Worm (Caenorhabditis elegans) whole organism, late embryonic: Measurements from ENCODE around the gene mlc-5.

ENCODE experiments used
- C08G9.2 ChIP-seq: sonication (generic microtip); optimal IDR thresholded peaks from 2 replicates; lab custom pipeline; 2016; ENCODE audit warnings: mild to moderate bottlenecking, missing genetic modification characterization, moderate library complexity, missing compliant biosample characterization
- F13H6.1 ChIP-seq: sonication (generic microtip); optimal IDR thresholded peaks from 2 replicates; lab custom pipeline; 2016; ENCODE audit warnings: missing genetic modification characterization, missing compliant biosample characterization
- ama-1 ChIP-seq: fragments of 150-350 bp; optimal IDR thresholded peaks from 2 replicates; lab custom pipeline; 2014
- ceh-45 ChIP-seq: fragments of 200-800 bp; sonication (Bioruptor generic); IDR thresholded peaks from 2 replicates; pipeline ENCODE4 v1.3.6; 2022; ENCODE audit warnings: missing genetic modification reagents, missing genetic modification characterization, missing compliant biosample characterization
- dmd-4 ChIP-seq: sonication (generic microtip); optimal IDR thresholded peaks from 2 replicates; lab custom pipeline; 2016; ENCODE audit warnings: borderline replicate concordance, missing genetic modification characterization, missing compliant biosample characterization
- gmeb-2 ChIP-seq: sonication (generic microtip); optimal IDR thresholded peaks from 2 replicates; lab custom pipeline; 2016; ENCODE audit warnings: missing genetic modification characterization, inconsistent platforms, missing compliant biosample characterization
- nhr-11 ChIP-seq: fragments of 150-350 bp; optimal IDR thresholded peaks from 2 replicates; lab custom pipeline; 2014; ENCODE audit warnings: missing biosample characterization, missing genetic modification characterization
- nhr-232 ChIP-seq: sonication (generic microtip); optimal IDR thresholded peaks from 2 replicates; lab custom pipeline; 2016; ENCODE audit warnings: missing genetic modification characterization, missing compliant biosample characterization
- pha-4 ChIP-seq: fragments of 150-350 bp; optimal IDR thresholded peaks from 2 replicates; lab custom pipeline; 2018; ENCODE audit warnings: missing biosample characterization, missing genetic modification reagents, missing genetic modification characterization
- unc-86 ChIP-seq: sonication (generic microtip); optimal IDR thresholded peaks from 2 replicates; lab custom pipeline; 2016; ENCODE audit warnings: missing genetic modification characterization, missing compliant biosample characterization

- peak; percentile 36 for TF ChIP-seq C08G9.2 (tag; lab: Kevin White, UChicago)
- no peak for TF ChIP-seq unc-86 (tag; lab: Kevin White, UChicago)
- no peak for TF ChIP-seq dmd-4 (tag; lab: Kevin White, UChicago)
- no peak for TF ChIP-seq nhr-11
- no peak for TF ChIP-seq F13H6.1 (tag; lab: Kevin White, UChicago)
- no peak for TF ChIP-seq ceh-45
- no peak for TF ChIP-seq pha-4 (tag; lab: Kevin White, UChicago)
- TF ChIP-seq nhr-232 (tag; lab: Kevin White, UChicago): no peak
- no peak for TF ChIP-seq gmeb-2 (tag; lab: Kevin White, UChicago)
- no peak for TF ChIP-seq ama-1
These were observed 28.3 kb downstream of the mlc-5 start for ce11 chrIII:13651414-13651813.
